Fruit fly (Drosophila melanogaster) S2 (cell line): ENCODE measurements around the gene CG11878.

ENCODE experiments used
- CG8478 ChIP-seq: fragments of >200 bp; optimal IDR thresholded peaks from 2 replicates; lab custom pipeline; 2018
- CTCF ChIP-seq, 2 experiments: fragments of >200 bp; optimal IDR thresholded peaks; 2 replicates each; lab custom pipeline; 2018

DNA sequence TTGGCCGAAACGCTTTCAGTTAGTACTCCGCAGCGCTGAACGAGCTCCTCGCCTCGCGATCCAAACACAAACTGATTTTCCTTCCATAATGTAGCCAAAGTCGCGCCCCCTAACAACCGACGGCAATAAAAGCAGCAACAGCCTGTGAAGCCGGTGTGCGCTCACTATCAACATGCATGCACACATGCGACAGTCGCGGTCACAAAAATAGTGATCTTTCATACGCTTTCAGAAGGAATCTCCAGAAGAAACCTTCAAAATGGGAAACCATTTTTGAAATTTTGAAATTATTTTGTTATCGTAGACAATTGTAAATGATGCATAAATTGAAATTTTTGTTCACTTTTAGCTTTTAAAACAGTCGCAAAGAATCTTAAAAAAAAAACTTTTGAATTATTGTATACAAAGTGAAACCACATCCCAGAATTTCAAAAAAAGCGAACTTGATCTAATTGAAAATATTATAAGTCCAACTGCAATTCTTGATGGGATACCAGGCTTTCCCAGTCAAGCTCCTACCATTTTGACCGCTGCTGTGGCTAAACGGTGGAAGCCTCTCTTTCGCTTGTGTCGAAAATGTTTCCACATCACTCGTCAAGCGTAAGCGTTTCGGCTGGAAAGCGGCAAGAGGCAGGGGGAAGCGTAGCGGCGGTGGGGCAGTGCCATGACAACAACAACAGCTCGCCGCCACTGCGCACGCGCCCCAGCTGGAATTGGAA lies 41.2 kb upstream of the CG11878 start, which contains the start of gene Cad96Cb:
- no peak for TF ChIP-seq CTCF (optimal IDR thresholded peaks at IDR 0.05; lab: Kevin White, UChicago)
- TF ChIP-seq CG8478 (lab: Kevin White, UChicago) = no peak
